Worm (Caenorhabditis elegans): ENCODE results near the gene T16G12.9.

DNA sequence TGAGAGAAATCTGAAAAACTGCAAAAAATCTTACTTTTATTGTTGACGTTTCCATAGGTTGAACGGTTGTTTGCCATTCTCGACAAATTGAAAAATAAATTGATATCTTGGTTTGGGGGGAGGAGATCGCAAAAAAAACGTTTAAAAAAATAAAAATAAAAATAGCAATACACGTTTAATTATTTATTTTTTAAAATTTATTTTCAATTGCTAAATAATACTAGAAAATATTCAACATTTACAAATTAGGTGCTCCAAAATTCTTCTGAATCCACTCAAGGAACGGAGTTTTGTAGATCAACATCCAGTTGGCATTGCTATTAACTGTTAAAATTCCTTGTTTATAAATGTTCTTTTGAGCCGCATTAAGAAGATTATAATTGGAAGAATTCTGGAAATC lies 38.0 kb downstream of the T16G12.9 start, which contains the start of gene T16G12.7:
- TF ChIP-seq jun-1 (tag; optimal IDR thresholded peaks at IDR 0.05) (no peak), nhr-12 (tag; optimal IDR thresholded peaks at IDR 0.05) (no peak)

Data from whole organism, L1 larva.